Fruit fly (Drosophila melanogaster) whole organism, embryonic: Measurements from ENCODE around the gene CG18788.

ENCODE experiments used
- Aef1 ChIP-seq: fragments of 200-800 bp; sonication (Bioruptor generic); IDR thresholded peaks from 3 replicates; pipeline ENCODE4 v1.3.6; 2022; ENCODE audit warnings: missing biosample characterization, missing genetic modification characterization
- CG10462 ChIP-seq: fragments of 200-800 bp; sonication (Bioruptor generic); optimal IDR thresholded peaks from 2 replicates; lab custom pipeline; 2016; ENCODE audit warnings: missing biosample characterization, missing genetic modification characterization
- CG10654 ChIP-seq: fragments of 200-800 bp; sonication (Bioruptor generic); optimal IDR thresholded peaks from 2 replicates; lab custom pipeline; 2016; ENCODE audit warnings: missing biosample characterization, missing genetic modification characterization
- CG12071 ChIP-seq: fragments of 200-800 bp; sonication (Bioruptor generic); optimal IDR thresholded peaks from 3 replicates; lab custom pipeline; 2018; ENCODE audit warnings: missing biosample characterization, mild to moderate bottlenecking, missing genetic modification characterization
- CG12659 ChIP-seq: fragments of 200-800 bp; sonication (Bioruptor generic); optimal IDR thresholded peaks from 3 replicates; lab custom pipeline; 2017; ENCODE audit warnings: mild to moderate bottlenecking, missing biosample characterization, missing genetic modification reagents, missing genetic modification characterization
- CG13424 ChIP-seq: fragments of 200-800 bp; sonication (Bioruptor generic); optimal IDR thresholded peaks from 2 replicates; lab custom pipeline; 2019; ENCODE audit warnings: missing biosample characterization, mild to moderate bottlenecking, missing genetic modification characterization, moderate library complexity
- CG1603 ChIP-seq: fragments of 200-800 bp; sonication (Bioruptor generic); optimal IDR thresholded peaks from 2 replicates; lab custom pipeline; 2019; ENCODE audit warnings: missing biosample characterization, mild to moderate bottlenecking, missing genetic modification characterization, moderate library complexity
- CG16815 ChIP-seq: fragments of 200-800 bp; sonication (Bioruptor generic); optimal IDR thresholded peaks from 3 replicates; lab custom pipeline; 2017; ENCODE audit warnings: missing biosample characterization, mild to moderate bottlenecking, missing genetic modification characterization
- CG2116 ChIP-seq: fragments of 200-800 bp; sonication (Bioruptor generic); optimal IDR thresholded peaks from 3 replicates; lab custom pipeline; 2018; ENCODE audit warnings: missing biosample characterization, mild to moderate bottlenecking, missing genetic modification characterization
- CG3407 ChIP-seq: fragments of 200-800 bp; sonication (Bioruptor generic); optimal IDR thresholded peaks from 2 replicates; lab custom pipeline; 2018; ENCODE audit warnings: missing biosample characterization, mild to moderate bottlenecking, missing genetic modification characterization
- CG4328 ChIP-seq: fragments of 200-800 bp; sonication (Bioruptor generic); optimal IDR thresholded peaks from 3 replicates; lab custom pipeline; 2017; ENCODE audit warnings: missing biosample characterization, missing genetic modification reagents, missing genetic modification characterization
- CG4707 ChIP-seq: fragments of 200-800 bp; sonication (Bioruptor generic); optimal IDR thresholded peaks from 2 replicates; lab custom pipeline; 2018; ENCODE audit warnings: missing biosample characterization, mild to moderate bottlenecking, missing genetic modification characterization, moderate library complexity
- CG6765 ChIP-seq: fragments of 200-800 bp; sonication (Bioruptor generic); optimal IDR thresholded peaks from 3 replicates; lab custom pipeline; 2017; ENCODE audit warnings: missing biosample characterization, mild to moderate bottlenecking, missing genetic modification characterization
- CG7745 ChIP-seq: fragments of 200-800 bp; sonication (Bioruptor generic); optimal IDR thresholded peaks from 2 replicates; lab custom pipeline; 2018; ENCODE audit warnings: missing biosample characterization, mild to moderate bottlenecking, missing genetic modification characterization, moderate library complexity
- CG8359 ChIP-seq: fragments of 200-800 bp; sonication (Bioruptor generic); optimal IDR thresholded peaks from 2 replicates; lab custom pipeline; 2017; ENCODE audit warnings: missing biosample characterization, mild to moderate bottlenecking, missing genetic modification characterization, borderline replicate concordance
- CG9876 ChIP-seq: fragments of 200-800 bp; sonication (Bioruptor generic); optimal IDR thresholded peaks from 2 replicates; lab custom pipeline; 2016; ENCODE audit warnings: missing biosample characterization, missing genetic modification characterization
- Deaf1 ChIP-seq: fragments of 200-800 bp; optimal IDR thresholded peaks from 3 replicates; lab custom pipeline; 2019; ENCODE audit warnings: missing biosample characterization, mild to moderate bottlenecking, missing genetic modification characterization, moderate library complexity
- Dip3 ChIP-seq: fragments of 200-800 bp; sonication (Bioruptor generic); optimal IDR thresholded peaks from 3 replicates; lab custom pipeline; 2016; ENCODE audit warnings: missing biosample characterization, missing genetic modification characterization
- Eip74EF ChIP-seq, 2 experiments: fragments of 200-800 bp in 1 of 2; fragments of >200 bp in 1 of 2; sonication (Bioruptor generic) in 1 of 2; optimal IDR thresholded peaks; 2 replicates each; lab custom pipeline; 2017 to 2019; ENCODE audit warnings: missing biosample characterization in 2 of 2, missing genetic modification characterization in 2 of 2, mild to moderate bottlenecking in 1 of 2, moderate library complexity in 1 of 2
- HLH3B ChIP-seq: fragments of 200-800 bp; sonication (Bioruptor generic); IDR thresholded peaks from 2 replicates; pipeline ENCODE4 v1.3.6; 2022; ENCODE audit warnings: missing biosample characterization, missing genetic modification characterization
- Hand ChIP-seq: fragments of 200-800 bp; sonication (Bioruptor generic); optimal IDR thresholded peaks from 2 replicates; lab custom pipeline; 2017; ENCODE audit warnings: mild to moderate bottlenecking, missing biosample characterization, missing genetic modification reagents, missing genetic modification characterization
- Hey ChIP-seq: fragments of 200-800 bp; sonication (Bioruptor generic); optimal IDR thresholded peaks from 3 replicates; lab custom pipeline; 2018; ENCODE audit warnings: missing biosample characterization, mild to moderate bottlenecking, missing genetic modification characterization
- Hmr ChIP-seq: fragments of 200-800 bp; sonication (Bioruptor generic); optimal IDR thresholded peaks from 3 replicates; lab custom pipeline; 2017; ENCODE audit warnings: mild to moderate bottlenecking, missing biosample characterization, missing genetic modification reagents, missing genetic modification characterization
- Lhr ChIP-seq: fragments of 200-800 bp; sonication (Bioruptor generic); optimal IDR thresholded peaks from 3 replicates; lab custom pipeline; 2017; ENCODE audit warnings: mild to moderate bottlenecking, missing biosample characterization, missing genetic modification reagents, missing genetic modification characterization
- MBD-R2 ChIP-seq: fragments of 200-800 bp; sonication (Bioruptor generic); IDR thresholded peaks from 2 replicates; pipeline ENCODE4 v1.3.6; 2022; ENCODE audit warnings: missing biosample characterization, missing genetic modification characterization
- Oli ChIP-seq: fragments of 200-800 bp; sonication (Bioruptor generic); optimal IDR thresholded peaks from 2 replicates; lab custom pipeline; 2018; ENCODE audit warnings: missing biosample characterization, mild to moderate bottlenecking, missing genetic modification characterization, moderate library complexity
- Six4 ChIP-seq: fragments of 200-800 bp; sonication (Bioruptor generic); optimal IDR thresholded peaks from 2 replicates; lab custom pipeline; 2016; ENCODE audit warnings: missing biosample characterization, missing genetic modification characterization
- Sox100B ChIP-seq: fragments of 200-800 bp; sonication (Bioruptor generic); optimal IDR thresholded peaks from 3 replicates; lab custom pipeline; 2018; ENCODE audit warnings: missing biosample characterization, mild to moderate bottlenecking, missing genetic modification characterization
- Trl ChIP-seq, 3 experiments: fragments of >200 bp in 2 of 3; fragments of 200-800 bp in 1 of 3; sonication (Bioruptor generic) in 1 of 3; optimal IDR thresholded peaks; 2 replicates in 1 of 3; 3 replicates in 2 of 3; lab custom pipeline; 2016 to 2017; ENCODE audit warnings: missing biosample characterization in 1 of 3, missing genetic modification characterization in 1 of 3
- Xbp1 ChIP-seq: fragments of 200-800 bp; sonication (Bioruptor generic); optimal IDR thresholded peaks from 3 replicates; lab custom pipeline; 2016; ENCODE audit warnings: missing biosample characterization, mild to moderate bottlenecking, missing genetic modification characterization
- az2 ChIP-seq: fragments of 200-800 bp; sonication (Bioruptor generic); optimal IDR thresholded peaks from 3 replicates; lab custom pipeline; 2016; ENCODE audit warnings: missing biosample characterization, missing genetic modification characterization
- bab2 ChIP-seq: fragments of 200-800 bp; sonication (Bioruptor generic); optimal IDR thresholded peaks from 2 replicates; lab custom pipeline; 2016; ENCODE audit warnings: missing biosample characterization, missing genetic modification characterization
- bsh ChIP-seq, 2 experiments: fragments of 200-800 bp; sonication (Bioruptor generic); optimal IDR thresholded peaks; 2 replicates each; lab custom pipeline; 2017 to 2018; ENCODE audit warnings: mild to moderate bottlenecking in 2 of 2, missing biosample characterization in 2 of 2, missing genetic modification characterization in 2 of 2, moderate library complexity in 1 of 2
- chn ChIP-seq: fragments of 200-800 bp; sonication (Bioruptor generic); optimal IDR thresholded peaks from 2 replicates; lab custom pipeline; 2016; ENCODE audit warnings: missing biosample characterization, missing genetic modification characterization
- cwo ChIP-seq: fragments of 200-800 bp; sonication (Bioruptor generic); optimal IDR thresholded peaks from 3 replicates; lab custom pipeline; 2017; ENCODE audit warnings: missing biosample characterization, missing genetic modification characterization, mild to moderate bottlenecking, moderate library complexity, missing genetic modification reagents
- dm ChIP-seq: fragments of 200-800 bp; sonication (Bioruptor generic); optimal IDR thresholded peaks from 3 replicates; lab custom pipeline; 2016; ENCODE audit warnings: missing biosample characterization, missing genetic modification characterization
- fd3F ChIP-seq: fragments of 200-800 bp; sonication (Bioruptor generic); optimal IDR thresholded peaks from 2 replicates; lab custom pipeline; 2018; ENCODE audit warnings: missing biosample characterization, mild to moderate bottlenecking, missing genetic modification characterization, moderate library complexity
- fd96Cb ChIP-seq: fragments of 200-800 bp; sonication (Bioruptor generic); optimal IDR thresholded peaks from 2 replicates; lab custom pipeline; 2018; ENCODE audit warnings: missing biosample characterization, mild to moderate bottlenecking, missing genetic modification characterization, moderate library complexity
- ind ChIP-seq: fragments of 200-800 bp; sonication (Bioruptor generic); optimal IDR thresholded peaks from 3 replicates; lab custom pipeline; 2016; ENCODE audit warnings: missing biosample characterization, missing genetic modification characterization
- kni ChIP-seq: fragments of 200-800 bp; sonication (Bioruptor generic); optimal IDR thresholded peaks from 3 replicates; lab custom pipeline; 2017; ENCODE audit warnings: mild to moderate bottlenecking, missing biosample characterization, missing genetic modification reagents, missing genetic modification characterization
- knrl ChIP-seq: fragments of 200-800 bp; sonication (Bioruptor generic); IDR thresholded peaks from 3 replicates; pipeline ENCODE4 v1.3.6; 2022; ENCODE audit warnings: missing biosample characterization, missing genetic modification characterization; ENCODE audit not compliant: partially characterized antibody
- lab ChIP-seq: fragments of 200-800 bp; sonication (Bioruptor generic); optimal IDR thresholded peaks from 3 replicates; lab custom pipeline; 2017; ENCODE audit warnings: missing biosample characterization, missing genetic modification characterization, mild to moderate bottlenecking, moderate library complexity, missing genetic modification reagents
- phol ChIP-seq: fragments of 200-800 bp; sonication (Bioruptor generic); optimal IDR thresholded peaks from 3 replicates; lab custom pipeline; 2018; ENCODE audit warnings: missing biosample characterization, mild to moderate bottlenecking, missing genetic modification characterization, moderate library complexity
- pros ChIP-seq: fragments of 200-800 bp; sonication (Bioruptor generic); optimal IDR thresholded peaks from 3 replicates; lab custom pipeline; 2019; ENCODE audit warnings: missing biosample characterization, mild to moderate bottlenecking, missing genetic modification characterization, moderate library complexity
- sqz ChIP-seq: fragments of 200-800 bp; sonication (Bioruptor generic); optimal IDR thresholded peaks from 3 replicates; lab custom pipeline; 2018; ENCODE audit warnings: missing biosample characterization, mild to moderate bottlenecking, missing genetic modification characterization
- tin ChIP-seq: fragments of 200-800 bp; sonication (Bioruptor generic); optimal IDR thresholded peaks from 3 replicates; lab custom pipeline; 2016; ENCODE audit warnings: missing biosample characterization, missing genetic modification characterization

Gene CG18788

dm6 chr2L:12002922-12003791, 30.8 kb upstream of the CG18788 start (continued):
- TF ChIP-seq pros, result peak; percentile 73
- TF ChIP-seq bab2, result peak; percentile 25
- no peak for TF ChIP-seq MBD-R2 (GFP tag; lab: Robert Waterston, UW)
- TF ChIP-seq CG10654, result peak; percentile 31
- TF ChIP-seq Trl (optimal IDR thresholded peaks at IDR 0.05; lab: Kevin White, UChicago), result no peak
- peak; percentile 42 for TF ChIP-seq Trl (GFP tag; optimal IDR thresholded peaks at IDR 0.05; lab: Kevin White, UChicago)
- TF ChIP-seq dm, result no peak
- peak; percentile 60 for TF ChIP-seq CG13424 (tag; lab: Kevin White, UChicago)
- TF ChIP-seq az2 (GFP tag; lab: Kevin White, UChicago), result peak; percentile 53
- peak; percentile 22 for TF ChIP-seq CG4328 (GFP tag; lab: Kevin White, UChicago)
- TF ChIP-seq cwo (GFP tag; lab: Kevin White, UChicago), result peak; percentile 100
- TF ChIP-seq CG4707, result peak; percentile 100
- TF ChIP-seq tin (GFP tag; lab: Kevin White, UChicago), result peak; percentile 32
- TF ChIP-seq ind (GFP tag; lab: Kevin White, UChicago), result peak; percentile 36
- TF ChIP-seq Six4 (GFP tag; lab: Kevin White, UChicago), result peak; percentile 24
- TF ChIP-seq bsh (GFP tag; optimal IDR thresholded peaks at IDR 0.05; lab: Kevin White, UChicago), result peak in 1 of 2 experiments; percentile 44
- TF ChIP-seq CG2116 (GFP tag; lab: Kevin White, UChicago), result no peak
- no peak for TF ChIP-seq knrl (GFP tag; lab: Robert Waterston, UW)
- TF ChIP-seq sqz, result peak; percentile 30
- TF ChIP-seq fd96Cb (tag; lab: Kevin White, UChicago), result peak; percentile 18
- peak; percentile 39 for TF ChIP-seq CG1603 (tag; lab: Kevin White, UChicago)
- peak; percentile 35 for TF ChIP-seq CG8359 (GFP tag; lab: Kevin White, UChicago)
- peak; percentile 74 for TF ChIP-seq chn (GFP tag; lab: Kevin White, UChicago)
- no peak for TF ChIP-seq Dip3 (GFP tag; lab: Kevin White, UChicago)
- TF ChIP-seq phol, result peak; percentile 19
- peak; percentile 24 for TF ChIP-seq Sox100B (GFP tag; lab: Kevin White, UChicago)
- TF ChIP-seq Oli (tag; lab: Kevin White, UChicago), result peak; percentile 38
- TF ChIP-seq kni (GFP tag; lab: Kevin White, UChicago), result peak; percentile 99
- TF ChIP-seq CG9876 (GFP tag; lab: Kevin White, UChicago), result no peak
- no peak for TF ChIP-seq CG16815 (GFP tag; lab: Kevin White, UChicago)
- TF ChIP-seq Hand, result peak; percentile 35
- peak in 1 of 2 experiments; percentile 78 for TF ChIP-seq Eip74EF (GFP tag; optimal IDR thresholded peaks at IDR 0.05; lab: Kevin White, UChicago)
- peak; percentile 5 for TF ChIP-seq CG3407 (GFP tag; lab: Kevin White, UChicago)
- no peak for TF ChIP-seq HLH3B (GFP tag; lab: Robert Waterston, UW)
- peak; percentile 40 for TF ChIP-seq lab (GFP tag; lab: Kevin White, UChicago)
- TF ChIP-seq Xbp1 (GFP tag; lab: Kevin White, UChicago), result peak; percentile 63
- no peak for TF ChIP-seq Aef1 (GFP tag; lab: Robert Waterston, UW)
- TF ChIP-seq Hmr (GFP tag; lab: Kevin White, UChicago), result peak; percentile 48
- TF ChIP-seq CG6765 (GFP tag; lab: Kevin White, UChicago), result peak; percentile 15
- peak; percentile 95 for TF ChIP-seq Lhr
- TF ChIP-seq CG7745 (tag; lab: Kevin White, UChicago), result peak; percentile 96
- peak; percentile 4 for TF ChIP-seq CG10462 (GFP tag; lab: Kevin White, UChicago)
- peak; percentile 16 for TF ChIP-seq CG12071 (GFP tag; lab: Kevin White, UChicago)
- peak; percentile 99 for TF ChIP-seq Hey (tag; lab: Kevin White, UChicago)
- TF ChIP-seq fd3F (GFP tag; lab: Kevin White, UChicago), result peak; percentile 30
- peak; percentile 94 for TF ChIP-seq Deaf1 (tag; lab: Kevin White, UChicago)
- TF ChIP-seq CG12659 (GFP tag; lab: Kevin White, UChicago), result peak; percentile 44
